Fruit fly (Drosophila melanogaster) whole organism, embryonic: ENCODE data around the gene Cyp4d20.

Source experiments
- Aef1 ChIP-seq: fragments of 200-800 bp; sonication (Bioruptor generic); IDR thresholded peaks from 3 replicates; pipeline ENCODE4 v1.3.6; 2022; ENCODE audit warnings: missing biosample characterization, missing genetic modification characterization
- CG10462 ChIP-seq: fragments of 200-800 bp; sonication (Bioruptor generic); optimal IDR thresholded peaks from 2 replicates; lab custom pipeline; 2016; ENCODE audit warnings: missing biosample characterization, missing genetic modification characterization
- CG11085 ChIP-seq: fragments of 200-800 bp; sonication (Bioruptor generic); IDR thresholded peaks from 2 replicates; pipeline ENCODE4 v1.3.6; 2022; ENCODE audit warnings: missing biosample characterization, missing genetic modification characterization
- CG11723 ChIP-seq: fragments of 200-800 bp; sonication (Bioruptor generic); optimal IDR thresholded peaks from 2 replicates; lab custom pipeline; 2017; ENCODE audit warnings: missing biosample characterization, mild to moderate bottlenecking, missing genetic modification characterization
- CG17385 ChIP-seq: fragments of 200-800 bp; sonication (Bioruptor generic); optimal IDR thresholded peaks from 3 replicates; lab custom pipeline; 2018; ENCODE audit warnings: missing biosample characterization, mild to moderate bottlenecking, missing genetic modification characterization
- CG2116 ChIP-seq: fragments of 200-800 bp; sonication (Bioruptor generic); optimal IDR thresholded peaks from 3 replicates; lab custom pipeline; 2018; ENCODE audit warnings: missing biosample characterization, mild to moderate bottlenecking, missing genetic modification characterization
- CG33557 ChIP-seq: fragments of 200-800 bp; sonication (Bioruptor generic); optimal IDR thresholded peaks from 2 replicates; lab custom pipeline; 2019; ENCODE audit warnings: missing biosample characterization, mild to moderate bottlenecking, missing genetic modification characterization, moderate library complexity
- CG4404 ChIP-seq: fragments of 200-800 bp; sonication (Bioruptor generic); IDR thresholded peaks from 2 replicates; pipeline ENCODE4 v1.3.6; 2022; ENCODE audit warnings: missing biosample characterization, missing genetic modification characterization
- CG4617 ChIP-seq: fragments of 200-800 bp; sonication (Bioruptor generic); optimal IDR thresholded peaks from 3 replicates; lab custom pipeline; 2016; ENCODE audit warnings: missing biosample characterization, missing genetic modification characterization, borderline replicate concordance
- CG6689 ChIP-seq: fragments of 200-800 bp; sonication (Bioruptor generic); IDR thresholded peaks from 2 replicates; pipeline ENCODE4 v1.3.6; 2022; ENCODE audit warnings: missing biosample characterization, missing genetic modification characterization
- CG7928 ChIP-seq: fragments of 200-800 bp; sonication (Bioruptor generic); optimal IDR thresholded peaks from 2 replicates; lab custom pipeline; 2017; ENCODE audit warnings: missing biosample characterization, mild to moderate bottlenecking, missing genetic modification characterization
- CG7963 ChIP-seq: fragments of 200-800 bp; sonication (Bioruptor generic); IDR thresholded peaks from 3 replicates; pipeline ENCODE4 v1.3.6; 2022; ENCODE audit warnings: missing biosample characterization, missing genetic modification characterization; ENCODE audit not compliant: partially characterized antibody
- CG8290 ChIP-seq, 3 experiments: fragments of 200-800 bp; sonication (Bioruptor generic); optimal IDR thresholded peaks; 2 replicates each; lab custom pipeline; 2016 to 2019; ENCODE audit warnings: missing biosample characterization in 3 of 3, missing genetic modification characterization in 3 of 3, mild to moderate bottlenecking in 2 of 3, moderate library complexity in 1 of 3
- D ChIP-seq, 2 experiments: fragments of 200-800 bp in 1 of 2; fragments of >200 bp in 1 of 2; sonication (Bioruptor generic) in 1 of 2; optimal IDR thresholded peaks; 2 replicates in 1 of 2; 3 replicates in 1 of 2; lab custom pipeline; 2017; ENCODE audit warnings: mild to moderate bottlenecking in 1 of 2, missing biosample characterization in 1 of 2, missing genetic modification characterization in 1 of 2, missing genetic modification reagents in 1 of 2
- Dp ChIP-seq: fragments of 200-800 bp; sonication (Bioruptor generic); optimal IDR thresholded peaks from 2 replicates; lab custom pipeline; 2018; ENCODE audit warnings: missing biosample characterization, mild to moderate bottlenecking, missing genetic modification characterization, moderate library complexity
- E2f2 ChIP-seq: fragments of 200-800 bp; sonication (Bioruptor generic); IDR thresholded peaks from 2 replicates; pipeline ENCODE4 v1.3.6; 2022; ENCODE audit warnings: missing biosample characterization, missing genetic modification characterization
- Elba2 ChIP-seq: fragments of 200-800 bp; sonication (Bioruptor generic); optimal IDR thresholded peaks from 3 replicates; lab custom pipeline; 2016; ENCODE audit warnings: missing biosample characterization, missing genetic modification characterization
- Ets97D ChIP-seq: fragments of 200-800 bp; sonication (Bioruptor generic); optimal IDR thresholded peaks from 3 replicates; lab custom pipeline; 2016; ENCODE audit warnings: missing biosample characterization, missing genetic modification characterization
- HLHmδ ChIP-seq: fragments of 200-800 bp; sonication (Bioruptor generic); optimal IDR thresholded peaks from 2 replicates; lab custom pipeline; 2018; ENCODE audit warnings: missing biosample characterization, mild to moderate bottlenecking, missing genetic modification characterization, moderate library complexity
- Hey ChIP-seq: fragments of 200-800 bp; sonication (Bioruptor generic); optimal IDR thresholded peaks from 3 replicates; lab custom pipeline; 2018; ENCODE audit warnings: missing biosample characterization, mild to moderate bottlenecking, missing genetic modification characterization
- Hmx ChIP-seq: fragments of 200-800 bp; sonication (Bioruptor generic); optimal IDR thresholded peaks from 2 replicates; lab custom pipeline; 2016; ENCODE audit warnings: missing biosample characterization, missing genetic modification characterization
- Lpt ChIP-seq: fragments of >200 bp; optimal IDR thresholded peaks from 2 replicates; lab custom pipeline; 2018; ENCODE audit warnings: missing biosample characterization, missing genetic modification characterization
- NFAT ChIP-seq: fragments of 200-800 bp; sonication (Bioruptor generic); IDR thresholded peaks from 2 replicates; pipeline ENCODE4 v1.3.6; 2022; ENCODE audit warnings: missing biosample characterization, missing genetic modification characterization
- NK7.1 ChIP-seq: fragments of 200-800 bp; sonication (Bioruptor generic); optimal IDR thresholded peaks from 3 replicates; lab custom pipeline; 2016; ENCODE audit warnings: missing biosample characterization, missing genetic modification characterization
- Scr ChIP-seq: fragments of 200-800 bp; sonication (Bioruptor generic); IDR thresholded peaks from 2 replicates; pipeline ENCODE4 v1.3.6; 2022; ENCODE audit warnings: missing biosample characterization, missing genetic modification characterization; ENCODE audit not compliant: partially characterized antibody
- Sin3A ChIP-seq: fragments of >200 bp; optimal IDR thresholded peaks from 2 replicates; lab custom pipeline; 2018
- Xrp1 ChIP-seq: fragments of 200-800 bp; sonication (Bioruptor generic); IDR thresholded peaks from 2 replicates; pipeline ENCODE4 v1.3.6; 2022; ENCODE audit warnings: missing biosample characterization, missing genetic modification characterization
- al ChIP-seq: fragments of 200-800 bp; sonication (Bioruptor generic); IDR thresholded peaks from 2 replicates; pipeline ENCODE4 v1.3.6; 2022; ENCODE audit warnings: missing biosample characterization, missing genetic modification characterization
- bcd ChIP-seq: fragments of 200-800 bp; sonication (Bioruptor generic); optimal IDR thresholded peaks from 2 replicates; lab custom pipeline; 2017; ENCODE audit warnings: missing biosample characterization, mild to moderate bottlenecking, missing genetic modification characterization
- cato ChIP-seq: fragments of 200-800 bp; sonication (Bioruptor generic); optimal IDR thresholded peaks from 2 replicates; lab custom pipeline; 2016; ENCODE audit warnings: missing biosample characterization, missing genetic modification characterization, borderline replicate concordance
- chif ChIP-seq, 2 experiments: fragments of 200-800 bp; sonication (Bioruptor generic); optimal IDR thresholded peaks; 3 replicates each; lab custom pipeline; 2016; ENCODE audit warnings: missing biosample characterization in 2 of 2, missing genetic modification characterization in 2 of 2
- crc ChIP-seq: fragments of 200-800 bp; sonication (Bioruptor generic); optimal IDR thresholded peaks from 2 replicates; lab custom pipeline; 2016; ENCODE audit warnings: missing biosample characterization, missing genetic modification characterization
- dimm ChIP-seq: fragments of 200-800 bp; sonication (Bioruptor generic); IDR thresholded peaks from 2 replicates; pipeline ENCODE4 v1.3.6; 2022; ENCODE audit warnings: missing biosample characterization, missing genetic modification characterization
- dm ChIP-seq: fragments of 200-800 bp; sonication (Bioruptor generic); optimal IDR thresholded peaks from 3 replicates; lab custom pipeline; 2016; ENCODE audit warnings: missing biosample characterization, missing genetic modification characterization
- emc ChIP-seq: fragments of 200-800 bp; sonication (Bioruptor generic); optimal IDR thresholded peaks from 2 replicates; lab custom pipeline; 2016; ENCODE audit warnings: missing biosample characterization, missing genetic modification characterization
- en ChIP-seq: fragments of 200-800 bp; sonication (Bioruptor generic); optimal IDR thresholded peaks from 2 replicates; lab custom pipeline; 2016; ENCODE audit warnings: missing biosample characterization, missing genetic modification characterization
- eyg ChIP-seq: fragments of 200-800 bp; sonication (Bioruptor generic); optimal IDR thresholded peaks from 3 replicates; lab custom pipeline; 2016; ENCODE audit warnings: missing biosample characterization, missing genetic modification characterization
- fd102C ChIP-seq: fragments of 200-800 bp; sonication (Bioruptor generic); optimal IDR thresholded peaks from 2 replicates; lab custom pipeline; 2018; ENCODE audit warnings: missing biosample characterization, mild to moderate bottlenecking, missing genetic modification characterization, moderate library complexity
- fru ChIP-seq: fragments of >200 bp; optimal IDR thresholded peaks from 2 replicates; lab custom pipeline; 2017
- gem ChIP-seq: fragments of 200-800 bp; sonication (Bioruptor generic); optimal IDR thresholded peaks from 2 replicates; lab custom pipeline; 2019; ENCODE audit warnings: missing biosample characterization, mild to moderate bottlenecking, missing genetic modification characterization, moderate library complexity
- hbn ChIP-seq: fragments of 200-800 bp; sonication (Bioruptor generic); IDR thresholded peaks from 2 replicates; pipeline ENCODE4 v1.3.6; 2022; ENCODE audit warnings: missing biosample characterization, missing genetic modification characterization; ENCODE audit not compliant: partially characterized antibody
- hkb ChIP-seq, 2 experiments: fragments of 200-800 bp in 1 of 2; fragments of >200 bp in 1 of 2; sonication (Bioruptor generic) in 1 of 2; IDR thresholded peaks in 1 of 2; optimal IDR thresholded peaks in 1 of 2; 2 replicates each; pipeline versions ENCODE4 v1.3.6 to Lab custom; 2017 to 2022; ENCODE audit warnings: missing biosample characterization in 1 of 2, missing genetic modification characterization in 1 of 2
- nau ChIP-seq: fragments of 200-800 bp; sonication (Bioruptor generic); optimal IDR thresholded peaks from 3 replicates; lab custom pipeline; 2017; ENCODE audit warnings: missing biosample characterization, mild to moderate bottlenecking, missing genetic modification characterization, missing genetic modification reagents
- nom ChIP-seq: fragments of 200-800 bp; sonication (Bioruptor generic); optimal IDR thresholded peaks from 2 replicates; lab custom pipeline; 2017; ENCODE audit warnings: missing biosample characterization, missing genetic modification characterization, mild to moderate bottlenecking, moderate library complexity, missing genetic modification reagents
- org-1 ChIP-seq: fragments of 200-800 bp; sonication (Bioruptor generic); optimal IDR thresholded peaks from 2 replicates; lab custom pipeline; 2017; ENCODE audit warnings: missing biosample characterization, missing genetic modification characterization
- otp ChIP-seq: fragments of 200-800 bp; sonication (Bioruptor generic); IDR thresholded peaks from 3 replicates; pipeline ENCODE4, ENCODE4 v1.3.6; 2022; ENCODE audit warnings: missing biosample characterization, missing genetic modification characterization
- pros ChIP-seq: fragments of 200-800 bp; sonication (Bioruptor generic); optimal IDR thresholded peaks from 3 replicates; lab custom pipeline; 2019; ENCODE audit warnings: missing biosample characterization, mild to moderate bottlenecking, missing genetic modification characterization, moderate library complexity
- pum ChIP-seq: fragments of 200-800 bp; sonication (Bioruptor generic); optimal IDR thresholded peaks from 2 replicates; lab custom pipeline; 2016; ENCODE audit warnings: missing biosample characterization, missing genetic modification characterization
- stc ChIP-seq: fragments of 200-800 bp; sonication (Bioruptor generic); IDR thresholded peaks from 2 replicates; pipeline ENCODE4 v1.3.6; 2022; ENCODE audit warnings: missing biosample characterization, missing genetic modification characterization
- stwl ChIP-seq: fragments of 200-800 bp; sonication (Bioruptor generic); optimal IDR thresholded peaks from 3 replicates; lab custom pipeline; 2018; ENCODE audit warnings: missing biosample characterization, mild to moderate bottlenecking, missing genetic modification characterization, moderate library complexity

Cyp4d20 gene

DNA sequence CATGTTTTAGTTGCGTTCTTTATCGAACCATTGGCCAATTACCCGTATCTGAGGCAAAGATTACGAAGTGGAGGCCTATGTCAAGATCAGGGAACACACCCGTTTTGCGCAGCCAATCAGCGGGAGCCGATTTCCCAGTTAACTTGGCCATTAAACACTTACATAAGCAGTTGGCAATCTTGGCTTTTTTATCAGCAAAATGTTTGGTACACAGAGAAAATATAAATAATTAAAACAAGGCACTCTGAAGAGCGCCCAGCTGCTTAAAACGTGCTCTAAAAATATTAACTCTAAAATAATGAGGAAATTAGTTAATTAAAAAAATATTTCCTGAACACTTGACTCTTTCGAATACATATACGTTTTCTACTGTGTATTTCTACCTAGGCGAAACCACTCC lies 23.5 kb upstream of the Cyp4d20 start (continued):
- TF ChIP-seq cato (no peak), CG8290 (GFP tag; optimal IDR thresholded peaks at IDR 0.05; lab: Kevin White, UChicago) (no peak), CG8290 (tag; optimal IDR thresholded peaks at IDR 0.05; lab: Kevin White, UChicago) (no peak), CG6689 (GFP tag; lab: Robert Waterston, UW) (peak; percentile 54), Hey (tag; lab: Kevin White, UChicago) (no peak), fru (lab: Kevin White, UChicago) (no peak), Ets97D (peak; percentile 15), Sin3A (lab: Kevin White, UChicago) (no peak), Scr (GFP tag; lab: Robert Waterston, UW) (no peak), CG11085 (peak; percentile 56), CG4617 (GFP tag; lab: Kevin White, UChicago) (peak; percentile 1), gem (tag; lab: Kevin White, UChicago) (peak; percentile 76), nom (no peak), pum (GFP tag; lab: Kevin White, UChicago) (no peak), otp (no peak), stwl (tag; lab: Kevin White, UChicago) (no peak), CG2116 (no peak), CG17385 (peak; percentile 62), CG10462 (no peak), Dp (GFP tag; lab: Kevin White, UChicago) (no peak), al (GFP tag; lab: Robert Waterston, UW) (peak; percentile 83), bcd (peak; percentile 70), fd102C (GFP tag; lab: Kevin White, UChicago) (no peak), CG7928 (GFP tag; lab: Kevin White, UChicago) (no peak), D (optimal IDR thresholded peaks at IDR 0.05; lab: Kevin White, UChicago) (no peak), D (GFP tag; optimal IDR thresholded peaks at IDR 0.05; lab: Kevin White, UChicago) (no peak), NFAT (GFP tag; lab: Robert Waterston, UW) (peak; percentile 80; the same call in 1 of the 2 replicates), E2f2 (peak; percentile 28; the same call in 1 of the 2 replicates), en (GFP tag; lab: Kevin White, UChicago) (no peak), dm (GFP tag; lab: Kevin White, UChicago) (no peak), CG33557 (no peak), nau (GFP tag; lab: Kevin White, UChicago) (no peak), dimm (GFP tag; lab: Robert Waterston, UW) (0 out of 2 replicates have a peak, but pooled peaks have one; percentile 10), CG11723 (no peak), hbn (no peak), Lpt (no peak), Elba2 (GFP tag; lab: Kevin White, UChicago) (no peak), org-1 (no peak), HLHmδ (GFP tag; lab: Kevin White, UChicago) (no peak), emc (peak; percentile 10), pros (GFP tag; lab: Kevin White, UChicago) (no peak), CG7963 (GFP tag; lab: Robert Waterston, UW) (no peak), stc (peak; percentile 29; the same call in 1 of the 2 replicates), crc (GFP tag; lab: Kevin White, UChicago) (peak; percentile 25), hkb (optimal IDR thresholded peaks at IDR 0.05; lab: Kevin White, UChicago) (no peak), hkb (GFP tag; IDR thresholded peaks at IDR 0.05; lab: Robert Waterston, UW) (peak; percentile 77), CG4404 (GFP tag; lab: Robert Waterston, UW) (no peak), eyg (GFP tag; lab: Kevin White, UChicago) (no peak), Aef1 (GFP tag; lab: Robert Waterston, UW) (peak; percentile 73), NK7.1 (GFP tag; lab: Kevin White, UChicago) (no peak), Hmx (GFP tag; lab: Kevin White, UChicago) (no peak), chif (GFP tag; optimal IDR thresholded peaks at IDR 0.05; lab: Kevin White, UChicago) (peak in 1 of 2 experiments; percentile 27), Xrp1 (GFP tag; lab: Robert Waterston, UW) (peak; percentile 70)
